Worm (Caenorhabditis elegans) whole organism, dauer: Measurements from ENCODE around the gene D2023.1.

Source experiments
- unc-62 ChIP-seq: sonication (generic microtip); optimal IDR thresholded peaks from 2 replicates; lab custom pipeline; 2017; ENCODE audit warnings: missing biosample characterization, missing genetic modification reagents, missing genetic modification characterization

Gene D2023.1

ce11 chrV:11789474-11789873 is at the start of gene D2023.1:
Gene D2023.1, plus strand, starts transcription at chrV:11789550.
- TF ChIP-seq unc-62 (GFP tag; lab: Kevin White, UChicago) = no peak

DNA sequence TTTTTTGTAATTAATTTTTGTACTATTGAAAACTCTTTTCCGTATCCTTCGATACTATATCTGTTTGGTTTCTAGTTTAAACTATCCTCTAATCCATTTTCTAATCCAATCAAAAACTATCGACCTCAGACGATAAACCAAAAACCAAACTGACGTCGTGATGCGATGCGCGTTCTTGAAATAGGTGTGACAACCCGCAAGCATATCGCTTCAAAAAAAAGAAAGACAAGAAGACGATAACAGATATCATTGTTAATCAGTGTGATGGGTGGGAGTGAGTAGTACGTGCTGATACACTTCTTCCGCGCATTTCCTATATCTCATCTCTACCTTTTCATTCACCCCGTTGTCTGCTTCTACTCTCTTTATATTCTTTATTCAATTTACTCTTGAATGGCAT is 49.5 kb upstream of the D2023.1 start, which contains the start of gene T04F3.1:
Gene T04F3.1, plus strand, starts transcription at position 246 of the 400 bp plus-strand sequence.
- no peak for TF ChIP-seq unc-62 (GFP tag; lab: Kevin White, UChicago)

DNA sequence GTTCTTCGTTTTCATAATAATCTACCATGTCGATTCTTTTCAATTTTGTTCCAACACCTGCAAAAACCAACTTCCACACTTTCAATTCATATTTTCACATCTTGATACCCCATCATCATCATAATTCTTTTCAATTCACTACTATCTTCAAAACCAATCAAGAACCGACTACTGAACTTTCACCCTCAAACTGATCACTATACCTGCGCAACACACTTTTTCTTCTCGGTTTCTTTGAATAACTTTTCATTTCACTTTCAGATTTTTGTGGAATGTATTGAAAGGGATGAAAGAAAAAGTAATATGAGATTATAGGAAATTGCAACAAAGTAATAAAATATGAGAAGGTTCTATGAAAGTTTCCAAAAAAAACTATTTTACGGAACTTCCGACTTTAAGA is 48.3 kb upstream of the D2023.1 start:
- TF ChIP-seq unc-62 (GFP tag; lab: Kevin White, UChicago) = no peak

ce11 chrV:11751480-11751879 is 37.9 kb upstream of the D2023.1 start:
- TF ChIP-seq unc-62 (GFP tag; lab: Kevin White, UChicago) = no peak

DNA sequence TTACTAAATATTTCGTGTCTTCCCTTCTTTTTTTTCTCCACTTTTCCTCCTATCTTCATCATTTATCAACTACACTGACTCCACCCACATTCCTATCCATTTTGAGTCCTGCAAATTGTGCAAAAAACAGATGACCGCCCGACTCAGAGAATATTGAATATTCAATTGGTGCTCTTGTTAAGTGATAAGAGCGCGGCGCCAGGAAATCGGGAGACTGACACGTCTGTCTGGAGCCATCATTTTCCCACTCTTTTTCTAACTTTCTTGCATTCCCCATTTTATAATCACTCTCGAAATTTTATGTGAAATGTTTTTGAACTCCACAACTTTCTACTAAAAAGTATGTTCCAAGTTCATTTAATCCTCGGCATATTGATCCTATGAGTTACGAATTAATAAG is 33.5 kb upstream of the D2023.1 start:
- TF ChIP-seq unc-62 (GFP tag; lab: Kevin White, UChicago) = no peak

DNA sequence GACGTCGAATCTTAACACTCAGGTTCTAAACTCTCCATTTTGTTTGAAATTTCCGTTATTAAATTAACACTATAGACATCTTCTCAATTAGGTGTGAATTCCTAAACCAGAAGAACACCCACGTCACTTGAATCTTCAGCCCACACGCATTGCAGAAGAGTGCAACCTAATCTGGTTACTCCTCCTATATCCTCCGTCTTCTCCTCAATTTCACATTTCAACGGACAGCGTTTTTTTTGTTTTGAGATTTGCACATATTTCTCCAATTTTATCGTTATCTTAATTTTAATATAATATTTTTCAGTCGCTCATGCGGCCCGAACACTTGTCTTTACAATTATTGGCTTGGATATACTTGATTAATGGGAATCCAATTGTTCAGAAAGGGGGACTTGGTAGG is 32.0 kb upstream of the D2023.1 start, which contains the start of gene smoc-1:
Gene smoc-1, plus strand, starts transcription at position 301 of the 400 bp plus-strand sequence.
- TF ChIP-seq unc-62 (GFP tag; lab: Kevin White, UChicago) = no peak

DNA sequence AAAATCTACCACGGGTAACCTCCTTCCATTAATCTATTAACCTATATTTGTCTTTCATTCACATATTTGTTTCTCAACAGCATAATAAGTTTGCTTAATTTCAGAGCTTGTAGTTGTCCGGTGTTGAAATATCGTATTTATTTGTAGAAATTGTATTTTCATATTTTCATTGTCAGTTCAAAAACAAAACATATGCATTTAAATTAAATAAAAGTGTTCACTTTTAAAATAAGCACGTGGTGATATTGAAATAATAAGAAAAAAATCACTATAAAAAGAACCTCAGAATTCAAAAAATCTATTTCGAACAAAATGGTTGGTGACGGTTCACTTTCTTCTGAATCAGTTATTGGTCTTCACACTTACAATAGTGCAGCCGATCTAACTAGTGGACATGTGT is 30.7 kb upstream of the D2023.1 start, which contains the start of gene T04F3.3:
Gene T04F3.3, plus strand, starts transcription at position 301 of the 400 bp plus-strand sequence.
- TF ChIP-seq unc-62 (GFP tag; lab: Kevin White, UChicago) = no peak

DNA sequence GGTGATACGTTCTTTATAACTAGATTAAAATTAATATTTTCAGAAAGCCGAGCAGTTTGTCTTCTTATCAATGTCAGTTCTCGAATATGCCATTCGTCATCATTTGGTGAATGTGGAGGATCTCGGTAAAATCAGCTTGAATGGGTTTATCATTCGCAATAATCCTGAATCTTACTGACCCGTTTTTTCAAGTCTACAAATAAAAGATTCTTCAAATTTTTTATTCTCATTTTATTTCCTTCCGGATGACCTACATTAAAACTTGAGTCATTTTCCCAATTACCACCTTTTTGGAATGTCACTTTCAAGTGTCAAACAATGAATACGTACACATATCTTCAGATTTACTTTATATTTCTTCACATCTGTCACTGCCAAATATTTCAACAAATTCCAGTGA is 29.0 kb upstream of the D2023.1 start, which contains the start of gene T04F3.5:
Gene T04F3.5, plus strand, starts transcription at position 301 of the 400 bp plus-strand sequence.
- no peak for TF ChIP-seq unc-62 (GFP tag; lab: Kevin White, UChicago)

ce11 chrV:11762863-11763262 is 26.5 kb upstream of the D2023.1 start, which contains the start of gene T04F3.4:
Gene T04F3.4, minus strand, starts transcription at chrV:11763049.
- TF ChIP-seq unc-62 (GFP tag; lab: Kevin White, UChicago) = no peak

ce11 chrV:11764373-11764954 is 24.9 kb upstream of the D2023.1 start, which contains the start of the genes F55A11.1 and syx-5:
Gene F55A11.1, minus strand, starts transcription at chrV:11764385.
Gene syx-5, plus strand, starts transcription at chrV:11764904.
- no peak for TF ChIP-seq unc-62 (GFP tag; lab: Kevin White, UChicago)

ce11 chrV:11767028-11767427 is 22.3 kb upstream of the D2023.1 start, which contains the start of gene sel-11:
Gene sel-11, plus strand, starts transcription at chrV:11767328.
- TF ChIP-seq unc-62 (GFP tag; lab: Kevin White, UChicago) = no peak

DNA sequence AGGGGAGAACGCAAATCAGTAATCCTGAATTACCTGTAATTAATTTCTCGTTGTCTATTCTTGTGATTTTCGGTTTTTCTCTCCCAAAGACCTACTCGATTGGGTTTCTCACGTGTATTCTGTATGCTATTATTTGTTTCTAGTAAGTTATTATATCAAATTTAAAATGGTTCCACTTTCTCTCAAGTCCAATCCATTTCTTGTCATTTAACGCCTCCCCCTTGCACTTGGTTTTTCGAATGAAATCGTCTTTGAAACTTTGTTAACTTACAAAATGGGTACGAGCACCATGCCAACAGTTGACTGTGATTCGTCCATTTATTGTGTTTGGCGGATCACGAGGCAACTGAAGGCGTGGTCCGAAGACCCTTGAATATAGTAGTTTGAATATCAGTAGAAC is 19.7 kb upstream of the D2023.1 start:
- no peak for TF ChIP-seq unc-62 (GFP tag; lab: Kevin White, UChicago)

DNA sequence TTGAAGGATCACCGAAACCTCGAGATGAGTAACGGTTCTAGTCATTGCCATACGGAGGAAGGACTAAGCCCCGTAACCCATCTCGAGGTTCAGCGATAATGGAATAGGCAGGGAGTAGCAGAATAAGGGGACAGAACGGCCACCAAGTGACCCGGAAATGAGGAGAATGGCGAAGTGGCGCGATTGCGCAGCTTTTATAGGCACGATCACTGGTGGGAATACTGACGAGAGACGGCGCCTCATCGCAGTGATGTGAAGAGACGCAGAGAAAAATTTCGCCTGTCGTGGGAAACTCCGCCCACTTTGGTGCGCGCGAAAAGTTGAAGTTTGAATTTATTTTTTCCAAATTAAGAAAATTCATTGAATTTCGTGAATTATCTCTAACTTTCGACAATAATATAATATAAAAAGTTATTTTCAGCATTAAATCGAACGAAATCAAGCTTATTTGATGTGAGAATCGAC is 19.3 kb upstream of the D2023.1 start, which contains the start of gene F55A11.4:
Gene F55A11.4, plus strand, starts transcription at position 415 of the 465 bp plus-strand sequence.
- no peak for TF ChIP-seq unc-62 (GFP tag; lab: Kevin White, UChicago)

- TF ChIP-seq unc-62 (GFP tag; lab: Kevin White, UChicago) = no peak
Measured at ce11 chrV:11773420-11773819, 15.9 kb upstream of the D2023.1 start, which contains the start of gene bus-18. Gene bus-18, plus strand, starts transcription at chrV:11773720.

DNA sequence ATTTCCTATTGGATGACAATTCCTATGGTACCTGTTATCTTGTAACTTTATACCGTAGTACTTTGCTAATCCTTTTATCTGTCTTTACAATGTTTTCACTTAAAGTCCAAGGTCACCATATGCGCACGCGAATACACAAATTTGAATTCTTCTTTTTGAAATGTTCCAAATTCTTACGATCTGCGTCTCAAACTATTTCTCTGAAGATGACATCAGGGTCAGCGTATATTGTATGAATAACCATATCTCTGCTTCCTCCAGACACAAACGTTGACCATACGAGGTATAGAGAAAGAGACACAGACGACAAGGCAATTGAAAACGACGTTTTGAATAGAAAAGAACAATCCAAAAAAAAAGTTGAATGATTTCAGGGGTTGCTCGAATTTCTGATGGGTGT is 15.4 kb upstream of the D2023.1 start:
- no peak for TF ChIP-seq unc-62 (GFP tag; lab: Kevin White, UChicago)

- no peak for TF ChIP-seq unc-62 (GFP tag; lab: Kevin White, UChicago)
Measured at ce11 chrV:11776538-11776937, 12.8 kb upstream of the D2023.1 start, which contains the start of gene F55A11.6. Gene F55A11.6, plus strand, starts transcription at chrV:11776838.

DNA sequence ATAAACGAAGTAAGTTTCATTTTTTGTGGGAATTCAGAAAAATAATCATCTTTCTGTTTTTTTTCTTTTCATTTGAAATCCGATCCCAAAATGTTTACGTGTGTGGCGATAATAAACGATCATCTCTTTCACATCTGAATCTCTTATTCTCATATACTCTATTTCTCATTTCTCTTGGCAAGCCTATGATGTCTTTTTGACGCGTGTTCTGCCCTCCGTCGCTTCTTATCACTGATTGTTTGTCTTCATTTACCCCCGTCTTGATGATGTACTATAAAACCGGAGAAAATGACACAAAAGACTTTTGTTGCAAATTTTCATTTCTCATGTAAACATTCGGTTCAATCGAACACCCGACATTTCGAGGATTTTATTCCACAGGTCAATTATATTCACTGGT is 11.5 kb upstream of the D2023.1 start:
- no peak for TF ChIP-seq unc-62 (GFP tag; lab: Kevin White, UChicago)
